Fruit fly (Drosophila melanogaster): ENCODE results near the gene CG7453.
A peak's percentile ranks its signal among the peaks of the same experiment; 100 is the strongest.

CG7453 gene

dm6 chrX:19166152-19166935 is 13.6 kb upstream of the CG7453 start (continued):
- no peak for TF ChIP-seq Bdp1 (GFP tag; optimal IDR thresholded peaks at IDR 0.05)
- no peak for TF ChIP-seq Awh (GFP tag; IDR thresholded peaks at IDR 0.05)
- no peak for TF ChIP-seq dm (GFP tag; optimal IDR thresholded peaks at IDR 0.05)
- TF ChIP-seq CG42726 (GFP tag; IDR thresholded peaks at IDR 0.05; ENCODE audit: partially characterized antibody): no peak
- TF ChIP-seq CG9437 (GFP tag; optimal IDR thresholded peaks at IDR 0.05): peak; percentile 50
- TF ChIP-seq CrebB (tag; optimal IDR thresholded peaks at IDR 0.05): no peak
- no peak for TF ChIP-seq nom (GFP tag; optimal IDR thresholded peaks at IDR 0.05)
- no peak for TF ChIP-seq crp (GFP tag; optimal IDR thresholded peaks at IDR 0.05)
- no peak for TF ChIP-seq ato (GFP tag; IDR thresholded peaks at IDR 0.05; ENCODE audit: partially characterized antibody)
- no peak for TF ChIP-seq Dbx (GFP tag; IDR thresholded peaks at IDR 0.05)
- TF ChIP-seq CTCF (GFP tag; optimal IDR thresholded peaks at IDR 0.05): no peak
- no peak for TF ChIP-seq danr (GFP tag; IDR thresholded peaks at IDR 0.05)
- no peak for TF ChIP-seq Doc3 (GFP tag; IDR thresholded peaks at IDR 0.05; ENCODE audit: partially characterized antibody)
- no peak for TF ChIP-seq hbn (GFP tag; IDR thresholded peaks at IDR 0.05; ENCODE audit: partially characterized antibody)
- TF ChIP-seq gce (GFP tag; IDR thresholded peaks at IDR 0.05): no peak
- TF ChIP-seq inv (GFP tag; IDR thresholded peaks at IDR 0.05; ENCODE audit: partially characterized antibody): no peak
- TF ChIP-seq nerfin-1 (tag; optimal IDR thresholded peaks at IDR 0.05): no peak
- TF ChIP-seq CG15696 (tag; optimal IDR thresholded peaks at IDR 0.05): no peak
- TF ChIP-seq CG13775 (GFP tag; optimal IDR thresholded peaks at IDR 0.05): peak; percentile 43
- TF ChIP-seq CG31441 (GFP tag; IDR thresholded peaks at IDR 0.05): peak; percentile 47; the same call in 1 of the 2 replicates
- no peak for TF ChIP-seq CG7928 (GFP tag; optimal IDR thresholded peaks at IDR 0.05)
- no peak for TF ChIP-seq aop (GFP tag; IDR thresholded peaks at IDR 0.05)
- TF ChIP-seq CG11696 (GFP tag; IDR thresholded peaks at IDR 0.05): peak; percentile 81
- TF ChIP-seq CG31365 (tag; optimal IDR thresholded peaks at IDR 0.05): no peak
- TF ChIP-seq CG2120 (GFP tag; optimal IDR thresholded peaks at IDR 0.05): peak; percentile 56
- TF ChIP-seq Hmx (GFP tag; optimal IDR thresholded peaks at IDR 0.05): no peak
- TF ChIP-seq CG34376 (GFP tag; optimal IDR thresholded peaks at IDR 0.05): no peak
- no peak for TF ChIP-seq Atf6 (GFP tag; IDR thresholded peaks at IDR 0.05)
- TF ChIP-seq CG6813 (GFP tag; optimal IDR thresholded peaks at IDR 0.05): no peak
- TF ChIP-seq Hey (tag; optimal IDR thresholded peaks at IDR 0.05): no peak
- no peak for TF ChIP-seq HmgD (GFP tag; optimal IDR thresholded peaks at IDR 0.05)
- TF ChIP-seq ap (GFP tag; IDR thresholded peaks at IDR 0.05): no peak
- TF ChIP-seq tup (GFP tag; optimal IDR thresholded peaks at IDR 0.05): no peak
- peak; percentile 55 for TF ChIP-seq CG17361 (GFP tag; IDR thresholded peaks at IDR 0.05)
- TF ChIP-seq scrt (GFP tag; optimal IDR thresholded peaks at IDR 0.05): peak; percentile 5
- no peak for TF ChIP-seq sd (tag; optimal IDR thresholded peaks at IDR 0.05)
- TF ChIP-seq ash1 (GFP tag; optimal IDR thresholded peaks at IDR 0.05): no peak
- no peak for TF ChIP-seq Trl (optimal IDR thresholded peaks at IDR 0.05)
- no peak for TF ChIP-seq Trl (GFP tag; optimal IDR thresholded peaks at IDR 0.05)
- TF ChIP-seq Hr39 (optimal IDR thresholded peaks at IDR 0.05): no peak
- TF ChIP-seq gcm (GFP tag; optimal IDR thresholded peaks at IDR 0.05): no peak
- peak; percentile 51 for TF ChIP-seq Hmr (GFP tag; optimal IDR thresholded peaks at IDR 0.05)
- TF ChIP-seq Meics (GFP tag; optimal IDR thresholded peaks at IDR 0.05): peak; percentile 66
- TF ChIP-seq pnt (GFP tag; optimal IDR thresholded peaks at IDR 0.05): no peak
- TF ChIP-seq sc (optimal IDR thresholded peaks at IDR 0.05): no peak
- TF ChIP-seq sc (GFP tag; optimal IDR thresholded peaks at IDR 0.05): no peak
- TF ChIP-seq CG11695 (GFP tag; IDR thresholded peaks at IDR 0.05): peak; percentile 57; the same call in 1 of the 3 replicates
- peak; percentile 70 for TF ChIP-seq dmrt99B (tag; optimal IDR thresholded peaks at IDR 0.05)
- no peak for TF ChIP-seq CG4282 (GFP tag; optimal IDR thresholded peaks at IDR 0.05)
- TF ChIP-seq E2f2 (GFP tag; IDR thresholded peaks at IDR 0.05): no peak
- peak in 1 of 3 experiments; percentile 29 for TF ChIP-seq lola (GFP tag; optimal IDR thresholded peaks at IDR 0.05)
